Fruit fly (Drosophila melanogaster): ENCODE measurements around the gene CG9498.

Gene CG9498

DNA sequence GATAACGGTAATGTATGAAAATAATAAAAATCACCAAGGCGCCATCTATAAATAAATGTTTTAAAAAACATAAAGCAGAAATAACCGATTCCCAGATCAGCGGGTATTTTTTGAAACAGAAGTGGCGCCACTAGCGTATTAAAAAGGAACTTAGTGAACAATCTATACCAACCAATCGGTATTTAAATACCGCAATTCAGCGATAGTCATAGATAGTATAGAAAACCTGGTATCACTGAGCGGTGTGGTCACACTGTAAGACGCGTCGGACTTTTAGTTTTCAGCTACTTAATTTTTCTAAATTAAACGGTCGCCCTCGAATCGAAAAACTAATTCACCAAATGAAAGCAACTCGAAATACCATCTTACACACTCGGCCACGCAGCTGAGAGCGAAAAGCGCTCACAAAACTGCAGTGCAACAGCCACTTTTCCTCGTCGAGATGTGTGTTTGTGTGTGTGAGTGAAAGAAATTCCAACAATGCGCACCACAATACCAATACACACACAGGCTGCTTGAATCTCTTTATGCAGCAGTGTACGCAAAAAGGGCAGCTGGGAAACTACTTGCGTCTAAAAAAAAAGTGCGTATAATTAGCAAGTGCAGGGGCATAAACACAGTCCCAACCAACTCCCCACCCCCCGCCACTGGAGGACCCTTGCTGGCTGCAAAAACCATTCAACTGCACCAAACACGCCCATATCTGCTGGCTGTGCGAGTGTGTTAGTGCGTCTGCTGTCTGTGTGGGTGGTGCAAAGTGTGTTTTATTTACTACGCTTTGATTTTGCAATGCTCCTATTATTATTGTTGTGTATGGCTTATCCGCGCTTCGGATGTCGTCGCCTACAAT is 27.1 kb downstream of the CG9498 start, which contains the start of gene PDZ-GEF:
Gene PDZ-GEF, plus strand, starts transcription at position 232 of the 850 bp plus-strand sequence.
- TF ChIP-seq CG17801 (GFP tag; optimal IDR thresholded peaks at IDR 0.05; ENCODE audit: partially characterized antibody), result no peak

DNA sequence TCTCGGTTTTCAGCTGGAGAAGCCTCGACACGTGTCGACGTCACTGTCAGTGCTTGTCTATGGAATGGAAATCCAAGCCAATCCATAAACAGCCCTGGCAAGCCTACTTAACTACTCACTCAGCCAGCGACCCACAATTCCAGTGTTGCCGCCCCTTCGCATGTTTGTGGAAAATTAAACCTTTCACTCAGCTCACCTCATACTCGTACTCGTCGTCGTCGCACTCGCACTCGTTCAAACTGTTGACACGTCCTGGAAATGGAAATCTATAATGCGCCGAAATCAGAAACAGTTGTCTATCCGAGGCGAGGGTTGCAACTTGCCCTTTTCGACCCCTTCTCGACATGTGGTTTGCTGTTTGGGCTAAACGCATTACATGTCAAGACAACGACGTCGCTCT is 31.8 kb downstream of the CG9498 start:
- TF ChIP-seq CG17801 (GFP tag; optimal IDR thresholded peaks at IDR 0.05; ENCODE audit: partially characterized antibody), result no peak

DNA sequence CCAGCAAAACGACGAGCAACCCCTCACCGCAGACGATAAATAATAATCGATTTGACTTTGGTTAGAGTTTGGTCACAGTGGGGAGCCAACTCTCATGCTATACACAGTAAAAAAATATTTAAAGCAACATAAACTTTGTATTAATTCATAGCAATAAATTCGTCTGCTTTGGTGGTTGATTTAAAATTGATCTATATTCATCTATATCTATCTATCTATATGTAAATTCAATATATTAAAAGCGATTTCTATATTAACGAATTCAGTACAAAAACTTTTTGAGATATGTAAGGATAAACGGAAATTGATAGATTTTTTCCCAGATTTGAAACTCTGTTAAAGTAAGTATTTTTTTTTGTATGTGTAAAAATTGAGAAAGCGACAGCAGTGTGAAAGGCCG is 41.0 kb downstream of the CG9498 start:
- no peak for TF ChIP-seq CG17801 (GFP tag; optimal IDR thresholded peaks at IDR 0.05; ENCODE audit: partially characterized antibody)

DNA sequence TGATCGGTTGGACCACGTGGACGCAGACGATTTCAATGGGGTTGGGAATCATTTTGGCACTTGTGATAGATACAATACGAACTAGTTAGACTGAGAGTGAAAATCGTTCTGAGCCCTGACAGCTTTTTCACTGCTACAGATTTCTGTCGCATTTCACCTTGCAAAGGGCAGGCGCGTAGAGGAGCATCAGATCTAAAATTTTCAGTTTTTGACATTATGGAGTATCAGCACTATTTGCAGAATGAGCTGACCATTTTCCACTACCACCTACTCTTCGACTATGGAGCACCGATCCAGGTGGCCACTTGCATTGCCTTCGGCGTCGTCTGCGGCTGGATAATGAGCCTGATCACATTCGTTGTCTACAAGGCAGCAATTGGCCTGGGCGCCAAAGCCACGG is 42.2 kb downstream of the CG9498 start, which contains the start of the genes CG43922 and CG13984:
Gene CG43922, minus strand, starts transcription at position 101 of the 400 bp plus-strand sequence.
Gene CG13984, plus strand, starts transcription at position 169 of the 400 bp plus-strand sequence.
- no peak for TF ChIP-seq CG17801 (GFP tag; optimal IDR thresholded peaks at IDR 0.05; ENCODE audit: partially characterized antibody)

DNA sequence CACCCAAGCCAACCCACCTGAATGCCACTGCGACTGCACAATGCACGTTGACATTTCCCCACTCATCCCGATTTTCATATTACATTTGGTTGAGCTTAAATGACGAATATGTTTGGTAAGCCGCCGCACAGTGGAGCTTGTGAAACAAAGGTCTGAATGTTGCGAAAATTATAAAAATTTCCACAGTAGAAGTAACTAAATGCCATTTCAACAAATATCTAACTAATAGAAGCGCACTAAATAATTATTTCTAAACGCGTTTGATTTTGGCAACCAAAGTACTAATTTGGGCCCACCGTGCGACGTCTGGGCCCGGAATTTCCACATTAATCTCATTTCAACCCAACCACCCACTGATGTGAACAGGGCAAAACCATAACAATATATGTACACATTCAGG is 43.9 kb downstream of the CG9498 start:
- no peak for TF ChIP-seq CG17801 (GFP tag; optimal IDR thresholded peaks at IDR 0.05; ENCODE audit: partially characterized antibody)

DNA sequence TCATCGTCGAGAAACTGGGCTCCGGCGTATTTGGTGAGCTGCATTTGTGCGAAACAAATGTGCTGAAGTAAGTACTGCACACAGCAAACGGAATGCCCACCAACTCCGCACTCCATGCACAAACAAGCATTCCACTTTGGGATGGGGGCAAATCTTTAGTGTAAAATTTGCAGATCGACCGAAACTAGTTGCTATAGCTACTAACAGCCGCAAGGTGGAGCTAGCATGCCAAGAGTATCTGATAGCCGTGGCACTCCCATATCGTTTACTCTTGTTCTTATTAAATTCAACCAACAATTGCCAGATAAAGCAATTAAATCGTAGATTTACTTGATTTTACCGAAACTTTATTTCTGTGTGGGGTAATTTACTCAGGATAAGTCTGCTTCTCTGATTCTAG is 49.2 kb downstream of the CG9498 start:
- TF ChIP-seq CG17801 (GFP tag; optimal IDR thresholded peaks at IDR 0.05; ENCODE audit: partially characterized antibody), result no peak
